Worm (Caenorhabditis elegans) whole organism, L1 larva: Measurements from ENCODE around the gene Y51B9A.8.

ENCODE experiments used
- blmp-1 ChIP-seq: fragments of 150-350 bp; optimal IDR thresholded peaks from 2 replicates; lab custom pipeline; 2014; ENCODE audit warnings: missing biosample characterization, missing genetic modification characterization
- zag-1 ChIP-seq: fragments of 150-350 bp; optimal IDR thresholded peaks from 2 replicates; lab custom pipeline; 2014; ENCODE audit warnings: missing biosample characterization, missing genetic modification characterization

ce11 chrII:9369394-9369793 lies 29.3 kb upstream of the Y51B9A.8 start:
- TF ChIP-seq zag-1 (tag; lab: Kevin White, UChicago), result no peak
- no peak for TF ChIP-seq blmp-1
